Worm (Caenorhabditis elegans): ENCODE results near the gene F14H3.3.

- TF ChIP-seq aly-2 (tag; optimal IDR thresholded peaks at IDR 0.05) = no peak
- TF ChIP-seq zag-1 (tag; optimal IDR thresholded peaks at IDR 0.05) = no peak
- TF ChIP-seq elt-3 (tag; optimal IDR thresholded peaks at IDR 0.05) = no peak
- no peak for TF ChIP-seq ama-1 (optimal IDR thresholded peaks at IDR 0.05)
Measured at ce11 chrV:16094284-16094683, 41.0 kb upstream of the F14H3.3 start, which contains the start of gene F22B8.7.
